Worm (Caenorhabditis elegans) whole organism, mixed stage, embryonic: ENCODE measurements around the gene spe-42.
A peak's percentile ranks its signal among the peaks of the same experiment; 100 is the strongest.

Experiments
- M03D4.4 ChIP-seq: sonication (generic microtip); optimal IDR thresholded peaks from 2 replicates; lab custom pipeline; 2017; ENCODE audit warnings: mild to moderate bottlenecking, missing genetic modification characterization, missing compliant biosample characterization
- bed-3 ChIP-seq: fragments of 200-800 bp; sonication (Bioruptor generic); optimal IDR thresholded peaks from 3 replicates; lab custom pipeline; 2018; ENCODE audit warnings: mild to moderate bottlenecking, missing genetic modification characterization, moderate library complexity, missing compliant biosample characterization
- blmp-1 ChIP-seq: fragments of 150-350 bp; optimal IDR thresholded peaks from 2 replicates; lab custom pipeline; 2014; ENCODE audit warnings: missing biosample characterization, missing genetic modification characterization
- ceh-39 ChIP-seq: fragments of 150-350 bp; optimal IDR thresholded peaks from 2 replicates; lab custom pipeline; 2014; ENCODE audit warnings: missing biosample characterization, missing genetic modification characterization
- ceh-43 ChIP-seq: fragments of 200-800 bp; sonication (Bioruptor generic); optimal IDR thresholded peaks from 2 replicates; lab custom pipeline; 2018; ENCODE audit warnings: mild to moderate bottlenecking, missing genetic modification characterization, moderate library complexity, missing compliant biosample characterization
- ceh-83 ChIP-seq: fragments of 200-800 bp; sonication (Bioruptor generic); optimal IDR thresholded peaks from 2 replicates; lab custom pipeline; 2018; ENCODE audit warnings: mild to moderate bottlenecking, missing genetic modification characterization, missing compliant biosample characterization
- ces-1 ChIP-seq: fragments of 150-350 bp; optimal IDR thresholded peaks from 2 replicates; lab custom pipeline; 2014; ENCODE audit warnings: missing biosample characterization, missing genetic modification reagents, missing genetic modification characterization
- cnd-1 ChIP-seq: fragments of 200-800 bp; sonication (Bioruptor generic); optimal IDR thresholded peaks from 2 replicates; lab custom pipeline; 2018; ENCODE audit warnings: mild to moderate bottlenecking, missing genetic modification characterization, missing compliant biosample characterization
- drap-1 ChIP-seq: fragments of 200-800 bp; sonication (Bioruptor generic); optimal IDR thresholded peaks from 3 replicates; lab custom pipeline; 2018; ENCODE audit warnings: mild to moderate bottlenecking, missing genetic modification characterization, missing compliant biosample characterization
- elt-1 ChIP-seq: sonication (generic microtip); optimal IDR thresholded peaks from 2 replicates; lab custom pipeline; 2017; ENCODE audit warnings: missing genetic modification characterization, mild to moderate bottlenecking, missing compliant biosample characterization, antibody characterized with exemption, moderate library complexity, borderline replicate concordance; ENCODE audit not compliant: insufficient read depth
- elt-3 ChIP-seq: fragments of 150-350 bp; optimal IDR thresholded peaks from 2 replicates; lab custom pipeline; 2014; ENCODE audit warnings: missing biosample characterization, missing genetic modification characterization
- flh-1 ChIP-seq: fragments of 200-800 bp; sonication (Bioruptor generic); optimal IDR thresholded peaks from 2 replicates; lab custom pipeline; 2018; ENCODE audit warnings: mild to moderate bottlenecking, missing genetic modification characterization, moderate library complexity, missing compliant biosample characterization
- ham-2 ChIP-seq: fragments of 200-800 bp; sonication (Bioruptor generic); optimal IDR thresholded peaks from 2 replicates; lab custom pipeline; 2018; ENCODE audit warnings: mild to moderate bottlenecking, missing genetic modification characterization, missing compliant biosample characterization
- hlh-1 ChIP-seq: fragments of 150-350 bp; optimal IDR thresholded peaks from 2 replicates; lab custom pipeline; 2014; ENCODE audit warnings: missing biosample characterization, missing genetic modification reagents, missing genetic modification characterization
- lin-13 ChIP-seq: fragments of 150-350 bp; optimal IDR thresholded peaks from 2 replicates; lab custom pipeline; 2014; ENCODE audit warnings: missing biosample characterization, missing genetic modification characterization
- lin-32 ChIP-seq: fragments of 200-800 bp; sonication (Bioruptor generic); optimal IDR thresholded peaks from 2 replicates; lab custom pipeline; 2018; ENCODE audit warnings: mild to moderate bottlenecking, missing genetic modification characterization, missing compliant biosample characterization
- lsy-2 ChIP-seq: fragments of 150-350 bp; optimal IDR thresholded peaks from 2 replicates; lab custom pipeline; 2014; ENCODE audit warnings: missing biosample characterization, missing genetic modification characterization
- mep-1 ChIP-seq: fragments of 150-350 bp; optimal IDR thresholded peaks from 2 replicates; lab custom pipeline; 2017; ENCODE audit warnings: missing biosample characterization, missing genetic modification reagents, missing genetic modification characterization, inconsistent platforms
- mls-2 ChIP-seq: sonication (generic microtip); optimal IDR thresholded peaks from 2 replicates; lab custom pipeline; 2016; ENCODE audit warnings: mild to moderate bottlenecking, missing genetic modification characterization, moderate library complexity, missing compliant biosample characterization
- nhr-12 ChIP-seq: fragments of 150-350 bp; optimal IDR thresholded peaks from 2 replicates; lab custom pipeline; 2014; ENCODE audit warnings: missing biosample characterization, missing genetic modification characterization
- nhr-2 ChIP-seq: fragments of 150-350 bp; optimal IDR thresholded peaks from 2 replicates; lab custom pipeline; 2014; ENCODE audit warnings: missing biosample characterization, missing genetic modification characterization
- nhr-237 ChIP-seq: fragments of 150-350 bp; optimal IDR thresholded peaks from 2 replicates; lab custom pipeline; 2014; ENCODE audit warnings: missing biosample characterization, missing genetic modification characterization
- nhr-28 ChIP-seq: fragments of 150-350 bp; optimal IDR thresholded peaks from 2 replicates; lab custom pipeline; 2014; ENCODE audit warnings: missing biosample characterization, missing genetic modification characterization
- nhr-76 ChIP-seq: sonication (generic microtip); optimal IDR thresholded peaks from 2 replicates; lab custom pipeline; 2017; ENCODE audit warnings: missing biosample characterization, missing genetic modification characterization
- pha-4 ChIP-seq: fragments of 150-350 bp; optimal IDR thresholded peaks from 2 replicates; lab custom pipeline; 2018; ENCODE audit warnings: missing biosample characterization, missing genetic modification reagents, missing genetic modification characterization
- snpc-4 ChIP-seq: fragments of 150-350 bp; optimal IDR thresholded peaks from 2 replicates; lab custom pipeline; 2014; ENCODE audit warnings: missing biosample characterization, missing genetic modification characterization
- sptf-1 ChIP-seq: sonication (generic microtip); optimal IDR thresholded peaks from 2 replicates; lab custom pipeline; 2017; ENCODE audit warnings: mild to moderate bottlenecking, missing genetic modification characterization, moderate library complexity, missing compliant biosample characterization
- tbx-8 ChIP-seq: fragments of 200-800 bp; sonication (Bioruptor generic); optimal IDR thresholded peaks from 2 replicates; lab custom pipeline; 2018; ENCODE audit warnings: mild to moderate bottlenecking, missing genetic modification characterization, moderate library complexity, missing compliant biosample characterization
- unc-120 ChIP-seq: sonication (generic microtip); optimal IDR thresholded peaks from 2 replicates; lab custom pipeline; 2017; ENCODE audit warnings: missing genetic modification characterization, missing compliant biosample characterization; ENCODE audit not compliant: poor library complexity, severe bottlenecking
- unc-39 ChIP-seq: fragments of 150-350 bp; optimal IDR thresholded peaks from 2 replicates; lab custom pipeline; 2014; ENCODE audit warnings: missing biosample characterization, missing genetic modification characterization
- unc-62 ChIP-seq: fragments of 150-350 bp; optimal IDR thresholded peaks from 2 replicates; lab custom pipeline; 2014; ENCODE audit warnings: missing biosample characterization, missing genetic modification reagents, missing genetic modification characterization
- ztf-11 ChIP-seq: fragments of 150-350 bp; optimal IDR thresholded peaks from 2 replicates; lab custom pipeline; 2014; ENCODE audit warnings: missing biosample characterization, missing genetic modification characterization

Gene spe-42

DNA sequence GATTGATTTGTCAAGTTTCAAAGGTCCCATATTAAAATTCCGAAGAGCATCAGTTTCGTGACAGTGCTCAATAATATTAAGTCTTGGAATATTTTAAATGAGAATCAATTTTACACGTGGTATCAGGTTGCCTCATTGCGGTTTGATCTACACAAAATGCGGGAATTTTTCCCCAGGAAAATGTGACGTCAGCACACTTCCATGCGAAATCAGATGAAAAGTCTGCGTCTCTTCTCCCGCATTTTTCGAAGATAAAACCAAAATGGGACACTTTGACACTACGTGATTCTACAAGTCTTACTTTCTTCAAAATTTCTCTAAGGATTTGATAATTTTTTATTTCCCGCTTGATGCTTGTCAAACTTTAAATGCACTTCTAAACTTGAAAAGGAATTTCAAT, 13.9 kb downstream of the spe-42 start:
- TF ChIP-seq ham-2 (GFP tag; lab: Kevin White, UChicago), result no peak

DNA sequence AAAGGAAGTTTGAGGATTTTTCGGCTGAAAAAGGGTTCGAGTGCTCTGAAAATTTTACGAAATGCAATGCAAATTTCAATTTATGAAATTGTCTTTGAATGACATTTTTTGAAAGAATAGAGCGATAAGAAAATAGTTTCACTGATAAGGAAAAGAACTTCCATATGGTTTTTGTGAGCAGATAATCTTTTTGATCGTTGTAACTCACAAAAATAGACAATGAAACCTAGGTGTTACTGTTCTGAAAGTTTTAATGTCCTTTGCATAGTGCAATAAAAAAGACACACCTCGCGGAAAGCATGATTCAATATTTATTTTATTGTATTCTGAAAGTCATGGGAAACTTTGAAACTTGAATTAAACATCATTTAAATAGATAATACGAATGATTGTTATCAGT, 19.9 kb downstream of the spe-42 start:
- TF ChIP-seq lin-32, result no peak
- TF ChIP-seq mep-1 (tag; lab: Kevin White, UChicago), result no peak
- no peak for TF ChIP-seq nhr-28
- no peak for TF ChIP-seq snpc-4 (tag; lab: Kevin White, UChicago)
- no peak for TF ChIP-seq unc-120 (tag; lab: Kevin White, UChicago)
- no peak for TF ChIP-seq blmp-1 (tag; lab: Kevin White, UChicago)
- TF ChIP-seq sptf-1 (tag; lab: Kevin White, UChicago), result no peak
- TF ChIP-seq elt-1 (tag; lab: Kevin White, UChicago), result no peak
- TF ChIP-seq nhr-12 (tag; lab: Kevin White, UChicago), result no peak
- TF ChIP-seq nhr-76 (tag; lab: Kevin White, UChicago), result no peak
- TF ChIP-seq lin-13, result no peak
- TF ChIP-seq nhr-237, result no peak
- TF ChIP-seq nhr-2 (tag; lab: Kevin White, UChicago), result no peak
- TF ChIP-seq elt-3 (tag; lab: Kevin White, UChicago), result no peak

DNA sequence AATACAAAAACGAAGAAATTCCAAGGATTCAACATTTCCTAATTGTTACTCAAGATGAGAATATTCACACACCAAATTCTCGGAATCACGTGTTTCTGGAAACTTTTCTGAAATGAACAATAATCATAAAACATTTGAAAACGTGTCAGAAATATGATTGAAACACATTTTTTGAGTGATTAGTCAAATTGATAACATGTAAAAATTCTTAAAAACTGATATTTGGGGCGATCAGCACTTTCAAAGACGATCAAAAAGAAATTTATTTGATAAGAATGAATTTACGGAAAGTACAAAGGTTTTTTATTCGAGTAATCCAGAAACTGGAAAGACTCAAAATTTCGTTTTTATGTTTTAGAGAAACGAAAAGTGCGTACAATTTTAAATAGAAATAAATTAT, 21.0 kb downstream of the spe-42 start, which contains the start of gene tre-3:
Gene tre-3, minus strand, starts transcription at position 107 of the 400 bp plus-strand sequence.
- TF ChIP-seq nhr-237, result no peak
- no peak for TF ChIP-seq nhr-2 (tag; lab: Kevin White, UChicago)
- TF ChIP-seq sptf-1 (tag; lab: Kevin White, UChicago), result no peak
- TF ChIP-seq nhr-12 (tag; lab: Kevin White, UChicago), result no peak
- no peak for TF ChIP-seq cnd-1 (tag; lab: Kevin White, UChicago)
- no peak for TF ChIP-seq bed-3 (GFP tag; lab: Kevin White, UChicago)
- TF ChIP-seq drap-1 (GFP tag; lab: Kevin White, UChicago), result no peak
- no peak for TF ChIP-seq ceh-43 (GFP tag; lab: Kevin White, UChicago)
- TF ChIP-seq unc-120 (tag; lab: Kevin White, UChicago), result no peak
- no peak for TF ChIP-seq ces-1 (GFP tag; lab: Kevin White, UChicago)
- no peak for TF ChIP-seq ztf-11 (tag; lab: Kevin White, UChicago)
- no peak for TF ChIP-seq elt-3 (tag; lab: Kevin White, UChicago)
- no peak for TF ChIP-seq lin-32
- TF ChIP-seq hlh-1 (tag; lab: Kevin White, UChicago), result no peak
- TF ChIP-seq lsy-2, result no peak
- no peak for TF ChIP-seq ceh-39 (tag; lab: Kevin White, UChicago)
- TF ChIP-seq mls-2 (tag; lab: Kevin White, UChicago), result no peak
- no peak for TF ChIP-seq nhr-76 (tag; lab: Kevin White, UChicago)
- TF ChIP-seq elt-1 (tag; lab: Kevin White, UChicago), result no peak
- TF ChIP-seq ham-2 (GFP tag; lab: Kevin White, UChicago), result no peak

DNA sequence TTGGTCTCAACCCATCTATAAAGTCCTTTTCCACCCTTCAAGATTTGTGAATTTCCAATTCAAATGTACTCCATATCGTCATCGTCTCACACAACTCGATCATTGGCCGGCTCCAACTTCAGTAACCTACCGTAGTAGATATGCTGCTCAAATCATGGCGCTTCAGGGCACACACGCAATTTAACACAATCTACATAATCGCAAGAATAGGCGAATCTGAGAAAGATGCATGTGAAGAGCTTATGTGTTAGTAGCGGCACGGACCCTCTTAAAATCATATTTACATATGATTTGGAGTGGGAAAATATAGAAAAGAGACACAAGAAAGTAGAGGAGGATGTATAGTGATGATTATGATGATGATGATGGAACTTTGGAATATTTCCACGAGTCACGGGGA, 25.0 kb downstream of the spe-42 start:
- TF ChIP-seq unc-62 (no peak), ces-1 (GFP tag; lab: Kevin White, UChicago) (peak; percentile 50)

DNA sequence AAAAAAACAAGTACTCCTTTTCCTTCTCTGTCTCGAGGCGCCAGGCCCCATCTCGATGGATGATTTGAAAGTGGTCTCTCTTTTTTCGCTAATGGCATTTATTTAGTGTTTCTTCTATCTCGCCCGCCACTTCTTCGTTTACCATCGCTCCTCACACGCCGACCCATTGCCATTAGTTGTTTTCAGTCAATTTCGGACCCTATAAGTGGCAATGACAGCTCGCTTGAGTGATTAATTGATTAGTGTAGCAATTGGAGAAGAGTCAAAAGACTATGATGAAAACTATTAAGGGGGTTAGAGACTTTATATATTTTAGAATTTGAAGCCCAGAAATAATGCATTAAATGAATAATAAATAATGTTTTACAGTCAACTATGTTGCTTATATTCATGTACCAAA, 30.4 kb downstream of the spe-42 start:
- TF ChIP-seq cnd-1 (tag; lab: Kevin White, UChicago), result no peak

DNA sequence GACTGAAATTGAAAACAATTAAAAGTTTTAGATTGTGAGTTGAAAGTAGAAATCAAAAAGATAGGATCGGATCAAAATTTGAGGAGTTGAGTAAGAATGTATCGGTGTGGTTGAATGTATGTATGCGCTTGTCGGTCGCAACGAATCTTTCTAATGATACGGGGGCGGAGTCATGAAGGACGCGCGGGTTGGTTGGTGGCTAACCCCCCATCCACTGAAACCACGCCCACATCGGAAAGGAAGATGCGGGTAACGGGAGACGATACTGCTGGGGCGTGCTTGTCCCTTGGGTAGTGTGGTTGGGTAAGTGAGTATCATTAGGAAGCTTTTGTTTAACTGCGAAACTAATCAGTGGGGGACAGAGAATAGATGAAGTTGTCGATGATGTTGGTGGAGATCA, 31.4 kb downstream of the spe-42 start, which contains the start of gene ceh-32:
Gene ceh-32, minus strand, starts transcription at position 2 of the 400 bp plus-strand sequence.
- TF ChIP-seq flh-1 (GFP tag; lab: Kevin White, UChicago) (no peak), M03D4.4 (tag; lab: Kevin White, UChicago) (no peak), lin-13 (no peak), elt-3 (tag; lab: Kevin White, UChicago) (no peak), unc-39 (no peak), ceh-39 (tag; lab: Kevin White, UChicago) (no peak), lin-32 (no peak), pha-4 (tag; lab: Kevin White, UChicago) (no peak), tbx-8 (GFP tag; lab: Kevin White, UChicago) (no peak), bed-3 (GFP tag; lab: Kevin White, UChicago) (no peak), ztf-11 (tag; lab: Kevin White, UChicago) (no peak), mls-2 (tag; lab: Kevin White, UChicago) (no peak), ceh-83 (GFP tag; lab: Kevin White, UChicago) (no peak), nhr-2 (tag; lab: Kevin White, UChicago) (no peak), nhr-28 (no peak), cnd-1 (tag; lab: Kevin White, UChicago) (no peak)
